Worm (Caenorhabditis elegans): ENCODE data around the gene ZK177.9.
A peak's percentile ranks its signal among the peaks of the same experiment; 100 is the strongest.

Gene ZK177.9

ce11 chrII:5547442-5547894, 29.9 kb upstream of the ZK177.9 start, which contains the start of gene acdh-2:
Gene acdh-2, minus strand, starts transcription at chrII:5547492.
- TF ChIP-seq nhr-43 (tag; optimal IDR thresholded peaks at IDR 0.05; ENCODE audit: poor library complexity, severe bottlenecking) (peak; percentile 18), aly-2 (tag; optimal IDR thresholded peaks at IDR 0.05) (no peak), ceh-82 (tag; optimal IDR thresholded peaks at IDR 0.05) (no peak), skn-1 (tag; optimal IDR thresholded peaks at IDR 0.05) (no peak), nfya-1 (tag; optimal IDR thresholded peaks at IDR 0.05; ENCODE audit: insufficient read depth) (peak; percentile 35)

- TF ChIP-seq skn-1 (tag; optimal IDR thresholded peaks at IDR 0.05) (no peak), unc-62 (GFP tag; optimal IDR thresholded peaks at IDR 0.05) (no peak), fkh-2 (tag; optimal IDR thresholded peaks at IDR 0.05) (no peak), ceh-9 (tag; optimal IDR thresholded peaks at IDR 0.05) (no peak), fos-1 (tag; optimal IDR thresholded peaks at IDR 0.05) (no peak), hmg-11 (tag; optimal IDR thresholded peaks at IDR 0.05) (no peak), daf-12 (tag; optimal IDR thresholded peaks at IDR 0.05) (no peak), nhr-25 (tag; optimal IDR thresholded peaks at IDR 0.05) (no peak), R02D3.7 (tag; optimal IDR thresholded peaks at IDR 0.05) (no peak), pqm-1 (tag; optimal IDR thresholded peaks at IDR 0.05) (no peak), nfya-1 (tag; optimal IDR thresholded peaks at IDR 0.05; ENCODE audit: insufficient read depth) (no peak), elt-1 (tag; optimal IDR thresholded peaks at IDR 0.05) (no peak), ama-1 (optimal IDR thresholded peaks at IDR 0.05) (no peak), tbx-2 (tag; optimal IDR thresholded peaks at IDR 0.05) (no peak), ceh-82 (tag; optimal IDR thresholded peaks at IDR 0.05) (no peak), mdl-1 (tag; optimal IDR thresholded peaks at IDR 0.05) (no peak), lin-15B (tag; optimal IDR thresholded peaks at IDR 0.05) (no peak), elt-2 (tag; optimal IDR thresholded peaks at IDR 0.05) (no peak)
These were observed 27.2 kb upstream of the ZK177.9 start, which contains the start of gene ins-13 for ce11 chrII:5544764-5545163. Gene ins-13, minus strand, starts transcription at chrII:5544864.

- peak; percentile 84 for TF ChIP-seq elt-2 (tag; optimal IDR thresholded peaks at IDR 0.05)
- TF ChIP-seq nhr-43 (tag; optimal IDR thresholded peaks at IDR 0.05; ENCODE audit: poor library complexity, severe bottlenecking) = peak; percentile 63
- TF ChIP-seq nhr-237 (tag; optimal IDR thresholded peaks at IDR 0.05) = no peak
- peak; percentile 72 for TF ChIP-seq lin-39 (tag; optimal IDR thresholded peaks at IDR 0.05)
- no peak for TF ChIP-seq ztf-11 (tag; optimal IDR thresholded peaks at IDR 0.05)
- TF ChIP-seq ceh-28 (tag; optimal IDR thresholded peaks at IDR 0.05) = peak; percentile 58
- peak; percentile 60 for TF ChIP-seq egl-5 (tag; optimal IDR thresholded peaks at IDR 0.05)
- TF ChIP-seq nhr-77 (tag; optimal IDR thresholded peaks at IDR 0.05) = no peak
- TF ChIP-seq pha-4 (tag; optimal IDR thresholded peaks at IDR 0.05) = peak; percentile 81
- peak; percentile 57 for TF ChIP-seq skn-1 (tag; optimal IDR thresholded peaks at IDR 0.05)
- no peak for TF ChIP-seq mdl-1 (tag; optimal IDR thresholded peaks at IDR 0.05)
- TF ChIP-seq snpc-4 (tag; optimal IDR thresholded peaks at IDR 0.05) = peak; percentile 99
- no peak for TF ChIP-seq mml-1 (tag; optimal IDR thresholded peaks at IDR 0.05)
- peak; percentile 99 for TF ChIP-seq ama-1 (optimal IDR thresholded peaks at IDR 0.05)
- peak; percentile 55 for TF ChIP-seq nhr-23 (tag; optimal IDR thresholded peaks at IDR 0.05)
- TF ChIP-seq jun-1 (tag; optimal IDR thresholded peaks at IDR 0.05) = peak; percentile 41
- peak; percentile 80 for TF ChIP-seq nfya-1 (tag; optimal IDR thresholded peaks at IDR 0.05; ENCODE audit: insufficient read depth)
- TF ChIP-seq pqm-1 (tag; optimal IDR thresholded peaks at IDR 0.05) = peak; percentile 31
- TF ChIP-seq aly-2 (tag; optimal IDR thresholded peaks at IDR 0.05) = no peak
- TF ChIP-seq lsy-12 (tag; optimal IDR thresholded peaks at IDR 0.05) = no peak
- no peak for TF ChIP-seq fkh-2 (tag; optimal IDR thresholded peaks at IDR 0.05)
- no peak for TF ChIP-seq sea-2 (GFP tag; optimal IDR thresholded peaks at IDR 0.05)
- TF ChIP-seq lin-15B (tag; optimal IDR thresholded peaks at IDR 0.05) = peak; percentile 26
- TF ChIP-seq nhr-25 (tag; optimal IDR thresholded peaks at IDR 0.05) = peak; percentile 60
- peak; percentile 51 for TF ChIP-seq unc-62 (GFP tag; optimal IDR thresholded peaks at IDR 0.05)
These were observed 26.6 kb upstream of the ZK177.9 start for ce11 chrII:5544145-5544515.

- TF ChIP-seq lsy-12 (tag; optimal IDR thresholded peaks at IDR 0.05) = peak; percentile 98
- peak; percentile 93 for TF ChIP-seq nhr-77 (tag; optimal IDR thresholded peaks at IDR 0.05)
- peak; percentile 99 for TF ChIP-seq pha-4 (tag; optimal IDR thresholded peaks at IDR 0.05)
- TF ChIP-seq ceh-9 (tag; optimal IDR thresholded peaks at IDR 0.05) = no peak
- TF ChIP-seq ceh-16 (tag; optimal IDR thresholded peaks at IDR 0.05) = peak; percentile 80
- peak in 1 of 2 experiments; percentile 71 for TF ChIP-seq eor-1 (tag; optimal IDR thresholded peaks at IDR 0.05)
- peak; percentile 53 for TF ChIP-seq nhr-67 (tag; optimal IDR thresholded peaks at IDR 0.05)
- TF ChIP-seq elt-2 (tag; optimal IDR thresholded peaks at IDR 0.05) = peak; percentile 97
- TF ChIP-seq pqm-1 (tag; optimal IDR thresholded peaks at IDR 0.05) = peak; percentile 94
- peak; percentile 29 for TF ChIP-seq mdl-1 (tag; optimal IDR thresholded peaks at IDR 0.05)
- TF ChIP-seq lin-39 (tag; optimal IDR thresholded peaks at IDR 0.05) = peak; percentile 97
- peak; percentile 52 for TF ChIP-seq nhr-76 (tag; optimal IDR thresholded peaks at IDR 0.05)
- TF ChIP-seq nhr-28 (tag; optimal IDR thresholded peaks at IDR 0.05) = peak; percentile 76
- TF ChIP-seq mml-1 (tag; optimal IDR thresholded peaks at IDR 0.05) = no peak
- TF ChIP-seq lin-15B (tag; optimal IDR thresholded peaks at IDR 0.05) = peak; percentile 85
- peak; percentile 44 for TF ChIP-seq ZK546.5 (tag; optimal IDR thresholded peaks at IDR 0.05)
- TF ChIP-seq nfya-1 (tag; optimal IDR thresholded peaks at IDR 0.05; ENCODE audit: insufficient read depth) = peak; percentile 97
- TF ChIP-seq egl-27 (tag; optimal IDR thresholded peaks at IDR 0.05) = peak; percentile 71
- peak; percentile 95 for TF ChIP-seq nhr-43 (tag; optimal IDR thresholded peaks at IDR 0.05; ENCODE audit: poor library complexity, severe bottlenecking)
- TF ChIP-seq elt-3 (tag; optimal IDR thresholded peaks at IDR 0.05) = peak in 2 of 3 experiments; percentile 77 to 92
- peak; percentile 95 for TF ChIP-seq fkh-2 (tag; optimal IDR thresholded peaks at IDR 0.05)
- TF ChIP-seq nhr-237 (tag; optimal IDR thresholded peaks at IDR 0.05) = peak; percentile 57
- TF ChIP-seq ztf-11 (tag; optimal IDR thresholded peaks at IDR 0.05) = peak; percentile 61
- TF ChIP-seq nhr-25 (tag; optimal IDR thresholded peaks at IDR 0.05) = peak; percentile 99
- TF ChIP-seq R02D3.7 (tag; optimal IDR thresholded peaks at IDR 0.05) = peak; percentile 90
- peak; percentile 54 for TF ChIP-seq elt-1 (tag; optimal IDR thresholded peaks at IDR 0.05)
- TF ChIP-seq hmg-11 (tag; optimal IDR thresholded peaks at IDR 0.05) = peak; percentile 98
- peak; percentile 67 for TF ChIP-seq daf-12 (tag; optimal IDR thresholded peaks at IDR 0.05)
These were observed 26.1 kb upstream of the ZK177.9 start for ce11 chrII:5543476-5544144.
